Fruit fly (Drosophila melanogaster): ENCODE data around the gene Oatp33Ea.

Oatp33Ea gene

dm6 chr2L:12424555-12424954, 21.2 kb downstream of the Oatp33Ea start, which contains the start of gene Fam92:
Gene Fam92 (plus strand): TSS chr2L:12424904.
- TF ChIP-seq cic (GFP tag; optimal IDR thresholded peaks at IDR 0.05) = peak; percentile 37
- TF ChIP-seq Crg-1 (GFP tag; optimal IDR thresholded peaks at IDR 0.05) = peak; percentile 30
- no peak for TF ChIP-seq CG7045 (GFP tag; optimal IDR thresholded peaks at IDR 0.05)
- TF ChIP-seq CG12768 (GFP tag; optimal IDR thresholded peaks at IDR 0.05) = no peak
- TF ChIP-seq kay (GFP tag; ENCODE audit: borderline replicate concordance) = no peak
- TF ChIP-seq Clk (GFP tag; optimal IDR thresholded peaks at IDR 0.05) = no peak
- TF ChIP-seq CG11617 (GFP tag; optimal IDR thresholded peaks at IDR 0.05) = no peak
- TF ChIP-seq ovo (GFP tag; optimal IDR thresholded peaks at IDR 0.05) = no peak
- peak; percentile 16 for TF ChIP-seq pad (GFP tag; optimal IDR thresholded peaks at IDR 0.05)
- no peak for TF ChIP-seq CG33017 (tag; optimal IDR thresholded peaks at IDR 0.05)
- TF ChIP-seq CG5204 (GFP tag; optimal IDR thresholded peaks at IDR 0.05) = no peak
- TF ChIP-seq CG1620 (GFP tag; optimal IDR thresholded peaks at IDR 0.05) = peak; percentile 37
- peak; percentile 33 for TF ChIP-seq Mnt (GFP tag; optimal IDR thresholded peaks at IDR 0.05)
- TF ChIP-seq CG14711 (tag; optimal IDR thresholded peaks at IDR 0.05) = no peak
- TF ChIP-seq Hr96 (GFP tag; optimal IDR thresholded peaks at IDR 0.05) = no peak
- TF ChIP-seq CG7101 (tag; optimal IDR thresholded peaks at IDR 0.05) = peak; percentile 54
- peak; percentile 39 for TF ChIP-seq bab1 (GFP tag; optimal IDR thresholded peaks at IDR 0.05)

DNA sequence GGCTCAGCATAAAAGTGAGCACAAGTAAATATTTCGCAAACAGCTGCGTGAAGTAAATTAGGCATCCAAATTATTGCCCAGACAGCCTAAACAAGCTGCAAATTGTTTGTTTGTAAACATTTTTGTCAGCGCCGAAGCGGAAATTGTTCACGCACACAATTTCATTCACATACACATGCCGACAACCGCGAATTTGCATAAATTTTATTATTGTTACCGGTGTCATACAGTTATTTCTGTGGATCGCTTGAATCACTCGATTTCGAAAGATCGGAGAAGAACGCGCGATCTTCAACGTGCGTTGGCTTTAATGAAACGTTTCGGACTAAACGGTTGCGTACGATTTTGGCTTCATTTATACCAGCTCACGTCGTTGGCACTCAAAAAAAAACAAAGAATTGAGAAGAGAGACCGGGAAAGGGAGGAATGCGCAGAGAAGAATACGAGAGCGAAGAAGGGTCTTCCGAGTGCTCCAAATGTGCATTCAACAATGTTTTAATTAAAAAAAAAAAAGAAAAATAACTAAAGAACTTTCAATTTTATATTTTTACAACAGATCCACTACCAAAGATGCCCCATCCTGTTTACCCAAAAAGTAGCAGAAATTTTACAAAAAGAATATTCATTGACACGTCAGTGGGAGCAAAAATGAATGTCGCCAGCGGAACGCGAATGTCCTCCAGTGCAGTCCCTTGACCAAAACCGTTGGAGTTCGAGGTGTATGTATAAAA, 22.5 kb downstream of the Oatp33Ea start, which contains the start of gene vir-1:
Gene vir-1, minus strand, starts transcription at position 334 of the 731 bp plus-strand sequence.
- TF ChIP-seq toe (GFP tag; optimal IDR thresholded peaks at IDR 0.05) (no peak), CG12768 (GFP tag; optimal IDR thresholded peaks at IDR 0.05) (no peak), tj (GFP tag; optimal IDR thresholded peaks at IDR 0.05) (no peak)

DNA sequence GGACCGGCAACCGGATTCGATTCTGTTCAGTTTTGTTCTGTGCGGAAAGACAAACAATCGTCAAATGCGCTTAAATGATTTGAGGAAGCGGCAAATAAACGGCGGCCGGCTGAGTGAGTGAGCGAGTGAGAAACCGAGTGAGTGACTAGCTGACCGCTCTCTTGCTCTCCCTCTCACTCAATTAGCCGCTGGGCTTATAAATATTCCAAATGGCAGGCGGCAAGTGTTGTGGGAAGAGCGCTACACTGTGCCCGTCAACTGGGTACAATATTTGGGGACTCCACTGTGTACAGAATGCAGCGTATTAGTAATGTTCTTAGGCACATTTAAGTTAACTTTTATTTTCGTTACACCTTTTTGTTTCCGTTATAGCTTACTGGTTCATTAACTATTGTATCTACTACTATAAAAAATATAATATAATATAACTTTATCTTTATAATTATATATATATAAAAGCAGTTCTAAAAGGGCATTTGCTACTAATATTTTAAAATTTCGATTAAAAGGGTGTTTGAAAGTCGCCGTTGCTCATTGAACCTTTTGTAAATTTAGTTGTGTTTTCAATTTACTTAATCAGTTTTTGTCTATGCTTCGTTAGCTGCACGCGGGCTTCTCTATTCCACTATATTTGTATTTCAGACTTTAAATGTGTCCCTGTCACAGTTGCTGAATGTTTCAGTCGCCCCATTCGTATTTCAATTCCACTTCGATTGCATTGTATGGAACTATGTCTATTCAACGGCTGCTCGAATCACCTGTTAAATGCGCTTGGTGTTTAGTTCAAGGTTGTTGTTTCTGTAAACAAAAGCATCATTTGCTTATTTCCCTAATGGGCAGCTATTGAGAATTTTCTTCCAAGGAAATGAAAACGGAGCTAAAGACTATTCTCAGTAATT, 23.7 kb downstream of the Oatp33Ea start:
- TF ChIP-seq Hr96 (GFP tag; optimal IDR thresholded peaks at IDR 0.05) = no peak
- TF ChIP-seq CG12768 (GFP tag; optimal IDR thresholded peaks at IDR 0.05) = peak; percentile 56
- peak; percentile 15 for TF ChIP-seq CG7045 (GFP tag; optimal IDR thresholded peaks at IDR 0.05)

dm6 chr2L:12421188-12421587, 24.5 kb downstream of the Oatp33Ea start:
- no peak for TF ChIP-seq CG7101 (tag; optimal IDR thresholded peaks at IDR 0.05)
- TF ChIP-seq cic (GFP tag; optimal IDR thresholded peaks at IDR 0.05) = no peak
- TF ChIP-seq CG33017 (tag; optimal IDR thresholded peaks at IDR 0.05) = no peak
- no peak for TF ChIP-seq Hr96 (GFP tag; optimal IDR thresholded peaks at IDR 0.05)
- TF ChIP-seq Clk (GFP tag; optimal IDR thresholded peaks at IDR 0.05) = no peak
- TF ChIP-seq CG11617 (GFP tag; optimal IDR thresholded peaks at IDR 0.05) = no peak
- no peak for TF ChIP-seq pad (GFP tag; optimal IDR thresholded peaks at IDR 0.05)
- TF ChIP-seq toe (GFP tag; optimal IDR thresholded peaks at IDR 0.05) = no peak
- TF ChIP-seq CG1620 (GFP tag; optimal IDR thresholded peaks at IDR 0.05) = no peak
- TF ChIP-seq kay (GFP tag; ENCODE audit: borderline replicate concordance) = no peak
- TF ChIP-seq tj (GFP tag; optimal IDR thresholded peaks at IDR 0.05) = no peak
- no peak for TF ChIP-seq Mnt (GFP tag; optimal IDR thresholded peaks at IDR 0.05)
- TF ChIP-seq CG14711 (tag; optimal IDR thresholded peaks at IDR 0.05) = no peak
- no peak for TF ChIP-seq cnc (optimal IDR thresholded peaks at IDR 0.05)
- TF ChIP-seq CG7045 (GFP tag; optimal IDR thresholded peaks at IDR 0.05) = no peak
- no peak for TF ChIP-seq CG5204 (GFP tag; optimal IDR thresholded peaks at IDR 0.05)
- TF ChIP-seq Crg-1 (GFP tag; optimal IDR thresholded peaks at IDR 0.05) = no peak

DNA sequence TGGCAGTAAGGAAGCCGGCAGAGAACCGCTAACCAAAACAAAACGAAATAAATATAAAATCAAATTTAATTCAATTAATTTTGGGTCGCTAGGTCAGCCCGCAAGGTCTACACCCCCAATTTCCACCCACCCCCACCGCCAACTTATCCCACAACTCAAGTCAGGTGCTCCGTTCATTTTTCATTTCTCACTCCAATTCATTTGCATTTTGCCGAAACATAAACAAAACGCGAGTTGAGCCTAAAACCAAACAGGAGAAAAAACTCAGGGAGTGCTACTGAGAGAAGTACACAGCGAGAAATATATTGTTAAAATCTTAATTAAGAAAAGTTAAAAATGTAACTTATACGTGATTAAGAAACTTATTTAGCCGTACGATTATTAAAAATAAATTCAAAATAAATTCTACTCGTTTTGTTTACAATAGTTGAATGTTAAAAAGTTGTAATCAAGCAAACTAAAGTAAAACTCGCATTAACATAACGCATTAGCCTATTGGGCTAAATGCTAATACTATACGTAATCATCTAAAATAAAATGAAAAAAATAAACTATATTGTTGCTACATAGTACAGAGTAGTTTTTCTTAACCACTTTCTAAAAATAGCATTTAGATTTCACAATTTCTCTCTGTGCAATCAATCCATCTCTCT, 30.1 kb downstream of the Oatp33Ea start:
- TF ChIP-seq CG5204 (GFP tag; optimal IDR thresholded peaks at IDR 0.05) = no peak
- TF ChIP-seq kay (GFP tag; ENCODE audit: borderline replicate concordance) = no peak
- no peak for TF ChIP-seq CG1620 (GFP tag; optimal IDR thresholded peaks at IDR 0.05)
- no peak for TF ChIP-seq CG14711 (tag; optimal IDR thresholded peaks at IDR 0.05)
- no peak for TF ChIP-seq CG11617 (GFP tag; optimal IDR thresholded peaks at IDR 0.05)
- TF ChIP-seq tj (GFP tag; optimal IDR thresholded peaks at IDR 0.05) = no peak
- no peak for TF ChIP-seq Clk (GFP tag; optimal IDR thresholded peaks at IDR 0.05)
- TF ChIP-seq Mnt (GFP tag; optimal IDR thresholded peaks at IDR 0.05) = no peak
- TF ChIP-seq toe (GFP tag; optimal IDR thresholded peaks at IDR 0.05) = no peak
- TF ChIP-seq CG33017 (tag; optimal IDR thresholded peaks at IDR 0.05) = no peak
- no peak for TF ChIP-seq bab1 (GFP tag; optimal IDR thresholded peaks at IDR 0.05)

DNA sequence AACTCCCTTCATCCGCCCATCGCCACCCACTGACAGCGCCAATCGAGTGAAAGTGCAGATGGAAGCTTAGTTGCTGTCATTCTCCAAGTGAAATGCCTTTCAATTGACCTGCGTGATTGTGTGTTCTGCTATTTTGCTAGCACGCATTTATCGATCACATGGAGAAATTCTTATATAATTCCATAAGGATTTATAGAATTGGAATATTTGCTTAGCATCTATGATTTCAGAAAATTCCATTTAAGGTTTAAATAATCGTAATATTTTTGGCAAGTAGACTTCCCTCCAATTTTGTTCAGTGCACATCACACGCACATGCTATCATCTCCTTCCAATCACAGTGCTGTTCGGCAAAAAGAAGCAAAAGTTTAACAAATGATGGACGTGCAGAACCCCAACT, 31.8 kb downstream of the Oatp33Ea start:
- TF ChIP-seq cnc (optimal IDR thresholded peaks at IDR 0.05) (no peak), kay (GFP tag; ENCODE audit: borderline replicate concordance) (no peak), Hr96 (GFP tag; optimal IDR thresholded peaks at IDR 0.05) (no peak)
